Worm (Caenorhabditis elegans) whole organism, young adult: ENCODE results near the gene K07F5.7.

Source experiments
- ceh-27 ChIP-seq: fragments of 200-800 bp; sonication (Bioruptor generic); optimal IDR thresholded peaks from 2 replicates; lab custom pipeline; 2018; ENCODE audit warnings: mild to moderate bottlenecking, missing genetic modification characterization, moderate library complexity, missing compliant biosample characterization
- dpl-1 ChIP-seq: fragments of 150-350 bp; optimal IDR thresholded peaks from 2 replicates; lab custom pipeline; 2014; ENCODE audit warnings: missing biosample characterization, missing genetic modification reagents, missing genetic modification characterization
- rpc-1 ChIP-seq, 2 experiments: fragments of 150-350 bp in 1 of 2; sonication (generic microtip) in 1 of 2; optimal IDR thresholded peaks; 2 replicates each; lab custom pipeline; 2014 to 2018; ENCODE audit warnings: missing biosample characterization in 1 of 2, missing genetic modification characterization in 1 of 2, missing genetic modification reagents in 1 of 2, missing genotype in 1 of 2
- snpc-4 ChIP-seq, 5 experiments: fragments of 150-350 bp in 1 of 5; sonication (generic microtip) in 4 of 5; optimal IDR thresholded peaks; 2 replicates each; lab custom pipeline; 2014 to 2018; ENCODE audit warnings: missing genetic modification characterization in 5 of 5, missing biosample characterization in 3 of 5, antibody characterized with exemption in 2 of 5, mild to moderate bottlenecking in 2 of 5, missing compliant biosample characterization in 2 of 5, missing genotype in 2 of 5, moderate library complexity in 2 of 5, missing genetic modification reagents in 1 of 5

DNA sequence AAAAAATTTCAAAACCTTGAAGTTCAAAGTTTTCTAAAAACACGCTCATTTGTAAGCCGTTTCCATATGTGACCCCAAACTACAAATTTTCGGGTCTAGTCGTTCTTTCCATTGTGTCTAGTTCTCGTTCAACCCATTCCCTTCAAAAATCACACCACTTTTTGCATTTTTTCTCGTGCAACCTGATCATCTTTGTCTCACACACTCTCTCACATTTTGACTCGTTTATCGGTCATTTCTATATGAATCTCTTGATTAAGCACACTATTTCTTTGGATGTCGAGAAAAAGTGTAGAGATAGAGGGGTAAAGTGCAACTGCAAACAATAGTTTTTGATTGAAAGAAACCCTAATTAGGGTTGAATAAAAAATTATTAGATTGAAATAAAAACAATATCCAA is 44.4 kb downstream of the K07F5.7 start:
- TF ChIP-seq rpc-1 (optimal IDR thresholded peaks at IDR 0.05; lab: Kevin White, UChicago), result no peak
- TF ChIP-seq rpc-1 (tag; optimal IDR thresholded peaks at IDR 0.05; lab: Kevin White, UChicago), result no peak
- TF ChIP-seq snpc-4 (GFP tag; optimal IDR thresholded peaks at IDR 0.05; lab: Kevin White, UChicago), result no peak
- TF ChIP-seq snpc-4 (tag; optimal IDR thresholded peaks at IDR 0.05; lab: Kevin White, UChicago), result no peak
- TF ChIP-seq dpl-1, result no peak
- no peak for TF ChIP-seq ceh-27
